Worm (Caenorhabditis elegans) whole organism, L4/young adult: ENCODE data around the gene unc-105.

ENCODE experiments used
- W03F9.2 ChIP-seq: fragments of 150-350 bp; optimal IDR thresholded peaks from 2 replicates; lab custom pipeline; 2014; ENCODE audit warnings: missing biosample characterization, missing genetic modification characterization
- dao-5 ChIP-seq: sonication (generic microtip); optimal IDR thresholded peaks from 2 replicates; lab custom pipeline; 2016; ENCODE audit warnings: missing genotype, missing genetic modification characterization, moderate library complexity, missing compliant biosample characterization
- him-1 ChIP-seq: sonication (generic microtip); optimal IDR thresholded peaks from 2 replicates; lab custom pipeline; 2016; ENCODE audit warnings: missing genotype, missing genetic modification reagents, missing genetic modification characterization, missing compliant biosample characterization

DNA sequence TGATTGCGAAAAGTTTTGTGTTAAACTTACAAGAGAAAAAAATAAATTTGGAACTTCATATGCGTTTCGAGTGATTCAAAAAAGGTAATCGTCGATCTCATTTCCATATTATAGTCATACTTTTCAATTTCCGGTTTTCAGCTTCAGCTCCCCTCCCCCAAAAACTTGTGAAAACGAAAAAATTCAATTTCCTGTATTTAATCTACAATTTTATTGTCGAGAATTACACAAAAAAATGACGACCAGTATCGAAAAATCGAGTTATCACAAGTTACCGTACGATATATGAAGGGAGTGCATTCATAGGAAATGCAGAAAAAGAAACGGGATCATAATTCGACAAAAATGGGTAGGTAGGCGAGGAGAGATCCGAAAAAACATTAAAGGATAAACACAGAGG is 4.2 kb upstream of the unc-105 start, which contains the start of gene lron-4:
- TF ChIP-seq him-1 (tag; lab: Kevin White, UChicago), result no peak
- no peak for TF ChIP-seq dao-5
- no peak for TF ChIP-seq W03F9.2 (tag; lab: Kevin White, UChicago)
